Worm (Caenorhabditis elegans) whole organism, L4 larva: Measurements from ENCODE around the gene W04D12.1.

Source experiments
- D1046.2 ChIP-seq: fragments of 200-800 bp; sonication (Bioruptor generic); IDR thresholded peaks from 2 replicates; pipeline ENCODE4 v1.3.6; 2022; ENCODE audit warnings: missing genetic modification characterization, missing compliant biosample characterization
- F10B5.3 ChIP-seq: sonication (generic microtip); optimal IDR thresholded peaks from 2 replicates; lab custom pipeline; 2016; ENCODE audit warnings: mild to moderate bottlenecking, missing genetic modification characterization, missing compliant biosample characterization
- F49E8.2 ChIP-seq: sonication (generic microtip); optimal IDR thresholded peaks from 2 replicates; lab custom pipeline; 2016; ENCODE audit warnings: missing compliant biosample characterization, mild to moderate bottlenecking, missing genetic modification characterization, borderline replicate concordance
- ZK546.5 ChIP-seq, 2 experiments: sonication (generic microtip); optimal IDR thresholded peaks; 2 replicates each; lab custom pipeline; 2017; ENCODE audit warnings: missing biosample characterization in 2 of 2, missing genetic modification characterization in 2 of 2
- arid-1 ChIP-seq: fragments of 200-800 bp; sonication (Bioruptor generic); conservative IDR thresholded peaks from 2 replicates; pipeline ENCODE4 v1.3.6; 2022; ENCODE audit warnings: missing genetic modification reagents, missing genetic modification characterization, missing compliant biosample characterization
- ceh-20 ChIP-seq: fragments of 200-800 bp; sonication (Bioruptor generic); IDR thresholded peaks from 2 replicates; pipeline ENCODE4 v1.3.6; 2022; ENCODE audit warnings: missing genetic modification reagents, missing genetic modification characterization, missing compliant biosample characterization
- ceh-32 ChIP-seq: sonication (generic microtip); optimal IDR thresholded peaks from 2 replicates; lab custom pipeline; 2016; ENCODE audit warnings: mild to moderate bottlenecking, missing genetic modification characterization, missing compliant biosample characterization; ENCODE audit not compliant: poor library complexity
- ceh-82 ChIP-seq: sonication (generic microtip); optimal IDR thresholded peaks from 2 replicates; lab custom pipeline; 2017; ENCODE audit warnings: missing biosample characterization, missing genetic modification characterization
- ces-1 ChIP-seq: fragments of 150-350 bp; sonication (generic microtip); optimal IDR thresholded peaks from 4 replicates; lab custom pipeline; 2014; ENCODE audit warnings: missing biosample characterization, missing genetic modification reagents, missing genetic modification characterization
- ctbp-1 ChIP-seq: fragments of 200-800 bp; sonication (Bioruptor generic); IDR thresholded peaks from 2 replicates; pipeline ENCODE4 v1.3.6; 2022; ENCODE audit warnings: missing genetic modification reagents, missing genetic modification characterization, missing compliant biosample characterization
- daf-12 ChIP-seq: fragments of 150-350 bp; optimal IDR thresholded peaks from 2 replicates; lab custom pipeline; 2014; ENCODE audit warnings: missing biosample characterization, missing genetic modification reagents, missing genetic modification characterization
- daf-16 ChIP-seq, 3 experiments: sonication (generic microtip); optimal IDR thresholded peaks; 2 replicates each; lab custom pipeline; 2016 to 2017; ENCODE audit warnings: missing genetic modification characterization in 3 of 3, missing genetic modification reagents in 3 of 3, mild to moderate bottlenecking in 2 of 3, missing compliant biosample characterization in 2 of 3, missing biosample characterization in 1 of 3, moderate library complexity in 1 of 3
- daf-19 ChIP-seq: fragments of 200-800 bp; sonication (Bioruptor generic); conservative IDR thresholded peaks from 2 replicates; pipeline ENCODE4 v1.3.6; 2022; ENCODE audit warnings: missing genetic modification characterization, missing compliant biosample characterization
- daf-8 ChIP-seq: fragments of 200-800 bp; sonication (Bioruptor generic); IDR thresholded peaks from 2 replicates; pipeline ENCODE4 v1.3.6; 2022; ENCODE audit warnings: missing genetic modification characterization, missing compliant biosample characterization
- dmd-8 ChIP-seq: fragments of 200-800 bp; sonication (Bioruptor generic); IDR thresholded peaks from 2 replicates; pipeline ENCODE4 v1.3.6; 2022; ENCODE audit warnings: missing genetic modification characterization, missing compliant biosample characterization
- egl-27 ChIP-seq: sonication (generic microtip); optimal IDR thresholded peaks from 3 replicates; lab custom pipeline; 2017; ENCODE audit warnings: missing biosample characterization, missing genetic modification reagents, missing genetic modification characterization
- hif-1 ChIP-seq, 2 experiments: sonication (generic microtip); optimal IDR thresholded peaks; 2 replicates each; lab custom pipeline; 2016 to 2017; ENCODE audit warnings: missing compliant biosample characterization in 2 of 2, missing genetic modification characterization in 2 of 2, missing genetic modification reagents in 2 of 2, missing genotype in 2 of 2, mild to moderate bottlenecking in 1 of 2
- lin-1 ChIP-seq: fragments of 200-800 bp; sonication (Bioruptor generic); IDR thresholded peaks from 2 replicates; pipeline ENCODE4 v1.3.6; 2022; ENCODE audit warnings: missing genetic modification reagents, missing genetic modification characterization, missing compliant biosample characterization
- lin-29 ChIP-seq: fragments of 200-800 bp; sonication (Bioruptor generic); IDR thresholded peaks from 2 replicates; pipeline ENCODE4 v1.3.6; 2022; ENCODE audit warnings: missing genetic modification reagents, missing genetic modification characterization, missing compliant biosample characterization
- lin-39 ChIP-seq: fragments of 150-350 bp; optimal IDR thresholded peaks from 2 replicates; lab custom pipeline; 2014; ENCODE audit warnings: missing biosample characterization, missing genetic modification reagents, missing genetic modification characterization
- madf-9 ChIP-seq: fragments of 200-800 bp; sonication (Bioruptor generic); conservative IDR thresholded peaks from 2 replicates; pipeline ENCODE4 v1.3.6; 2022; ENCODE audit warnings: missing genetic modification reagents, missing genetic modification characterization, missing compliant biosample characterization
- mdl-1 ChIP-seq, 2 experiments: fragments of 150-350 bp in 1 of 2; sonication (generic microtip) in 1 of 2; optimal IDR thresholded peaks; 2 replicates each; lab custom pipeline; 2014 to 2017; ENCODE audit warnings: missing biosample characterization in 2 of 2, missing genetic modification characterization in 2 of 2
- mep-1 ChIP-seq: fragments of 150-350 bp; sonication (generic microtip); optimal IDR thresholded peaks from 3 replicates; lab custom pipeline; 2014; ENCODE audit warnings: missing biosample characterization, missing genetic modification characterization
- mes-2 ChIP-seq: sonication (generic microtip); optimal IDR thresholded peaks from 2 replicates; lab custom pipeline; 2016; ENCODE audit warnings: missing genotype, mild to moderate bottlenecking, missing genetic modification characterization, missing compliant biosample characterization; ENCODE audit not compliant: poor library complexity, severe bottlenecking
- mxl-2 ChIP-seq: fragments of 200-800 bp; sonication (Bioruptor generic); conservative IDR thresholded peaks from 2 replicates; pipeline ENCODE4 v1.3.6; 2022; ENCODE audit warnings: missing genetic modification reagents, missing genetic modification characterization, missing compliant biosample characterization
- mxl-3 ChIP-seq: fragments of 200-800 bp; sonication (Bioruptor generic); optimal IDR thresholded peaks from 2 replicates; lab custom pipeline; 2018; ENCODE audit warnings: mild to moderate bottlenecking, missing genetic modification characterization, missing compliant biosample characterization
- nhr-102 ChIP-seq: sonication (generic microtip); optimal IDR thresholded peaks from 2 replicates; lab custom pipeline; 2016; ENCODE audit warnings: mild to moderate bottlenecking, missing genetic modification characterization, moderate library complexity, missing compliant biosample characterization
- nhr-11 ChIP-seq: fragments of 150-350 bp; optimal IDR thresholded peaks from 2 replicates; lab custom pipeline; 2014; ENCODE audit warnings: missing biosample characterization, missing genetic modification characterization
- nhr-111 ChIP-seq: fragments of 200-800 bp; sonication (Bioruptor generic); optimal IDR thresholded peaks from 2 replicates; lab custom pipeline; 2018; ENCODE audit warnings: mild to moderate bottlenecking, missing genetic modification characterization, missing compliant biosample characterization
- nhr-237 ChIP-seq: sonication (generic microtip); optimal IDR thresholded peaks from 2 replicates; lab custom pipeline; 2017; ENCODE audit warnings: missing biosample characterization, missing genetic modification characterization
- nhr-25 ChIP-seq: sonication (generic microtip); optimal IDR thresholded peaks from 2 replicates; lab custom pipeline; 2017; ENCODE audit warnings: missing genetic modification characterization, mild to moderate bottlenecking, missing compliant biosample characterization, antibody characterized with exemption, moderate library complexity, borderline replicate concordance; ENCODE audit not compliant: insufficient read depth
- nhr-28 ChIP-seq: fragments of 150-350 bp; optimal IDR thresholded peaks from 2 replicates; lab custom pipeline; 2014; ENCODE audit warnings: missing biosample characterization, missing genetic modification characterization
- pha-4 ChIP-seq, 2 experiments: fragments of 150-350 bp in 1 of 2; fragments of 200-800 bp in 1 of 2; sonication (Bioruptor generic) in 1 of 2; IDR thresholded peaks in 1 of 2; optimal IDR thresholded peaks in 1 of 2; 2 replicates each; pipeline versions ENCODE4 v1.3.6 to Lab custom; 2014 to 2022; ENCODE audit warnings: missing genetic modification characterization in 2 of 2, missing genetic modification reagents in 2 of 2, missing biosample characterization in 1 of 2, missing compliant biosample characterization in 1 of 2
- saeg-2 ChIP-seq: fragments of 200-800 bp; sonication (Bioruptor generic); IDR thresholded peaks from 2 replicates; pipeline ENCODE4 v1.3.6; 2022; ENCODE audit warnings: missing genetic modification reagents, missing genetic modification characterization, missing compliant biosample characterization
- skn-1 ChIP-seq: fragments of 150-350 bp; optimal IDR thresholded peaks from 2 replicates; lab custom pipeline; 2014; ENCODE audit warnings: missing biosample characterization, missing genetic modification characterization
- spr-1 ChIP-seq: sonication (generic microtip); optimal IDR thresholded peaks from 2 replicates; lab custom pipeline; 2016; ENCODE audit warnings: mild to moderate bottlenecking, missing genetic modification characterization, missing compliant biosample characterization
- spr-3 ChIP-seq: fragments of 200-800 bp; sonication (Bioruptor generic); optimal IDR thresholded peaks from 2 replicates; lab custom pipeline; 2018; ENCODE audit warnings: mild to moderate bottlenecking, missing genetic modification characterization, missing compliant biosample characterization
- unc-62 ChIP-seq, 3 experiments: fragments of 150-350 bp in 1 of 3; sonication (generic microtip); optimal IDR thresholded peaks in 2 of 3; peaks in 1 of 3; 1 replicate in 1 of 3; 2 replicates in 2 of 3; lab custom pipeline; 2014 to 2017; ENCODE audit warnings: missing biosample characterization in 3 of 3, missing genetic modification characterization in 3 of 3, missing genetic modification reagents in 3 of 3, missing genotype in 1 of 3
- vab-7 ChIP-seq: fragments of 200-800 bp; sonication (Bioruptor generic); IDR thresholded peaks from 2 replicates; pipeline ENCODE4 v1.3.6; 2022; ENCODE audit warnings: missing genetic modification reagents, missing genetic modification characterization, missing compliant biosample characterization
- zfp-3 ChIP-seq: fragments of 200-800 bp; sonication (Bioruptor generic); conservative IDR thresholded peaks from 2 replicates; pipeline ENCODE4 v1.3.6; 2022; ENCODE audit warnings: missing genetic modification reagents, missing genetic modification characterization, missing compliant biosample characterization
- zip-11 ChIP-seq: fragments of 200-800 bp; sonication (Bioruptor generic); IDR thresholded peaks from 2 replicates; pipeline ENCODE4 v1.3.6; 2022; ENCODE audit warnings: missing genetic modification characterization, missing compliant biosample characterization
- zip-2 ChIP-seq: fragments of 150-350 bp; optimal IDR thresholded peaks from 2 replicates; lab custom pipeline; 2014; ENCODE audit warnings: missing biosample characterization, missing genetic modification characterization

W04D12.1 gene

DNA sequence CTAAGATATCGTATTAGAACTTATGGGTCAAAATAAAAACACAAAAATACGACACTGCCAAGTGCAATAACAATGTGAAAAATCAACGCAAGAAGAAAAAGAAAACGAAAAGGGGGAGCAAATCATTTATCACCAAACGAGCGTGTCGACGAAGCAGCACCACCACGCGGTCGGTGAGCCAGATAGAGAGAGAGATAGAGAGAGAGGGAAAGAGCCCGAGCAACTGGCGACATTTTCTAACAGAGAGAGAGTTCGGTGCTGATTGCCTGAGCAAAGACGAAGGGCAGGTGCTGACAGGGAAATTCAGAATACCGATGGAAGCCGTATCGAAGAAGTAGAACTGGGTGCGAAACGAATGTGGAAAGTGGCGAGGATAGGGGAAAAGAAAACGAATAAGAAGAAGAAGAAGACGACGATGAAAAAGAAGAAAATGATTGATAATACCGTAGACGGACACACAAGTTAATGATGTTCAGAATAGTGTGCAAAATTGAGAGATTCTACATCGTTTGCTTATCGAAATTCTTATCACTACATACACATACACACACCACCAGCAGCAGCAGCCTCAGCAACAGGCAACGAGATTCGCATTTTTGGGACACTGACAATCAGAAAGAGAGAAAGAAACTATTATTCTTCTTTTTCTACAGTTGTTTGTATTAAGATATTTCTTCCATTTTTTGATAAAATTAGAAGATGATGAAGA lies 1.4 kb upstream of the W04D12.1 start (continued):
- no peak for TF ChIP-seq lin-39 (tag; lab: Kevin White, UChicago)
- peak; percentile 63 for TF ChIP-seq mxl-3 (GFP tag; lab: Kevin White, UChicago)
- no peak for TF ChIP-seq pha-4 (GFP tag; IDR thresholded peaks at IDR 0.05; lab: Robert Waterston, UW)
- no peak for TF ChIP-seq pha-4 (tag; optimal IDR thresholded peaks at IDR 0.05; lab: Kevin White, UChicago)
- 0 out of 2 replicates have a peak, but pooled peaks have one; percentile 44 for TF ChIP-seq lin-1 (GFP tag; lab: Robert Waterston, UW)
- TF ChIP-seq, all 104 proteins: peak for 22

DNA sequence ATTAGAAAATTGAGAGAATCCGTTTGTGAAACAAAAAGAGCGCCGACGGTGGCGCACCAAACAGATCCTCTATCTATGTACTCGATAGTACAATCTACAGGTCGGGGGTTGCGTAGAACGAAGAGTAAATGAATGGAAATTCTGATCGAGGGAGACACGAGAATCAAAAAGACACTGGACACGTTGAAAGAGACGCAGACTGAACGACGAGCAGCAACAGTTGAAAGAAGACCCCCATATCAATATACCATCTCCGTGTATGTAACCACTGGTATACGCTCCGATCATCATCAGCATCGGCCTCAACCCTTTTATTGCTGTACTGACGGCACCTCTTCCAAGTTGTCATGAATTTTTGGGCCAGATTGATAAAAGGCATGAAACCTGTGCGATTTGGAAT lies 465 bp upstream of the W04D12.1 start:
- no peak for TF ChIP-seq ZK546.5 (tag; optimal IDR thresholded peaks at IDR 0.05; lab: Kevin White, UChicago)
- no peak for TF ChIP-seq ctbp-1
- no peak for TF ChIP-seq saeg-2 (GFP tag; lab: Robert Waterston, UW)
- TF ChIP-seq unc-62 (GFP tag; optimal IDR thresholded peaks at IDR 0.05 in 1 of 2; lab: Kevin White, UChicago), result peak in 1 of 2 experiments; percentile 86
- TF ChIP-seq unc-62 (tag; optimal IDR thresholded peaks at IDR 0.05; lab: Kevin White, UChicago), result no peak
- no peak for TF ChIP-seq lin-39 (tag; lab: Kevin White, UChicago)
- TF ChIP-seq zip-2 (tag; lab: Kevin White, UChicago), result no peak
- no peak for TF ChIP-seq skn-1
- TF ChIP-seq arid-1 (GFP tag; lab: Robert Waterston, UW), result no peak
- no peak for TF ChIP-seq F49E8.2
- no peak for TF ChIP-seq lin-29 (GFP tag; lab: Robert Waterston, UW)
- no peak for TF ChIP-seq daf-8 (GFP tag; lab: Robert Waterston, UW)
- TF ChIP-seq mdl-1 (tag; optimal IDR thresholded peaks at IDR 0.05; lab: Kevin White, UChicago), result peak in 1 of 2 experiments; percentile 2
- TF ChIP-seq spr-3, result no peak
- TF ChIP-seq egl-27 (tag; lab: Kevin White, UChicago), result no peak
- no peak for TF ChIP-seq zfp-3
- no peak for TF ChIP-seq madf-9
- no peak for TF ChIP-seq daf-16 (GFP tag; optimal IDR thresholded peaks at IDR 0.05; lab: Kevin White, UChicago)
- TF ChIP-seq daf-16 (tag; optimal IDR thresholded peaks at IDR 0.05; lab: Kevin White, UChicago), result peak; percentile 30
- no peak for TF ChIP-seq nhr-102
- no peak for TF ChIP-seq nhr-28 (tag; lab: Kevin White, UChicago)

DNA sequence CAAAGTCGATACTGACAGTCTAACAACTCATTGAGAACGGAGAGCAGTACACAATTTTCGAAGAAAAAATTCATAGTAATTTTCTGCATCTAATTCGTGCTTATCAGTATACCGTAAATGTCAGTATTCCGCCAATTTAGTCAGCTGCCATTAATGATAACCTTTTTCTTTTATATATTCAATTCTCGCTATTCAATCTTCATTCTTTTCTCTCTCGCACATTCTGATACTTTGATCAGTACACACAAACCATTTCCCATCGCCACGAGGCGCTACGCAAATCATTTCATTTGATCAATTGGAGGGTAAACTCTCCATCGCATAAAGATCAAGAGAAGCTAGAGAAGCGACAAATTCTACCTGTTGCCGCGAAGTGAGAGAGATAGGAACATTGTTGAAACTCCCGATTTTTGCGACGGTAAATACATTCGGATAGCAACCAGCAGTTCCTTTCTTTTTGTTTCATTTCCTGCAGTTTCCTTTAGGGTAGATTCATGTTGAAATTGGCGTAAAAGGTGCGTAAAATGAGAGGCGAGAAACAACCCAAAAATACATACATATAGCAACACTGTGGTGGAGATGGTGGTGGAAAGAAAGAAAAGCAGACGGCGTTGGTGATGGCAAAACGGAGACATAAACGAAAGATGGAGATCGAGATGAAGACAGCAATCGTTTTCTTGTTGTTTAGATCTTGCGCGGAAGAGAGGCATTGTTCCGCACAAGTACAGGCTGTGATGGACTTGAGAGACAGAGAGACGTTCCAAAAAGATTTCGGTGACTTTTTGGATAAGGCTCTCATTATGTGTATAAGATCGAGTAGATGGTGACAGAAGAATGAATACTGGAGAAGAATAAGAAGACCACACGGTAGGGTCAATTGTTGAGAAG lies 1.7 kb downstream of the W04D12.1 start:
- TF ChIP-seq F49E8.2 (no peak), mxl-2 (GFP tag; lab: Robert Waterston, UW) (no peak), D1046.2 (GFP tag; lab: Robert Waterston, UW) (no peak), ceh-32 (no peak), dmd-8 (GFP tag; lab: Robert Waterston, UW) (no peak), nhr-25 (tag; lab: Kevin White, UChicago) (no peak), vab-7 (GFP tag; lab: Robert Waterston, UW) (no peak), spr-1 (tag; lab: Kevin White, UChicago) (no peak), daf-12 (tag; lab: Kevin White, UChicago) (no peak), ces-1 (GFP tag; lab: Kevin White, UChicago) (no peak), mep-1 (peak; percentile 72), daf-19 (GFP tag; lab: Robert Waterston, UW) (no peak), ceh-20 (GFP tag; lab: Robert Waterston, UW) (no peak; the same call in 1 of the 2 replicates), nhr-237 (no peak), mes-2 (tag; lab: Kevin White, UChicago) (peak; percentile 30), daf-8 (GFP tag; lab: Robert Waterston, UW) (no peak), lin-29 (GFP tag; lab: Robert Waterston, UW) (no peak), nhr-111 (GFP tag; lab: Kevin White, UChicago) (no peak), nhr-102 (peak; percentile 6), zip-2 (tag; lab: Kevin White, UChicago) (no peak), madf-9 (no peak), ceh-82 (tag; lab: Kevin White, UChicago) (no peak), zip-11 (GFP tag; lab: Robert Waterston, UW) (no peak), F10B5.3 (no peak), nhr-11 (tag; lab: Kevin White, UChicago) (no peak), hif-1 (tag; optimal IDR thresholded peaks at IDR 0.05; lab: Kevin White, UChicago) (no peak)
